Fruit fly (Drosophila melanogaster): ENCODE data around the gene Ogg1.

Gene Ogg1

DNA sequence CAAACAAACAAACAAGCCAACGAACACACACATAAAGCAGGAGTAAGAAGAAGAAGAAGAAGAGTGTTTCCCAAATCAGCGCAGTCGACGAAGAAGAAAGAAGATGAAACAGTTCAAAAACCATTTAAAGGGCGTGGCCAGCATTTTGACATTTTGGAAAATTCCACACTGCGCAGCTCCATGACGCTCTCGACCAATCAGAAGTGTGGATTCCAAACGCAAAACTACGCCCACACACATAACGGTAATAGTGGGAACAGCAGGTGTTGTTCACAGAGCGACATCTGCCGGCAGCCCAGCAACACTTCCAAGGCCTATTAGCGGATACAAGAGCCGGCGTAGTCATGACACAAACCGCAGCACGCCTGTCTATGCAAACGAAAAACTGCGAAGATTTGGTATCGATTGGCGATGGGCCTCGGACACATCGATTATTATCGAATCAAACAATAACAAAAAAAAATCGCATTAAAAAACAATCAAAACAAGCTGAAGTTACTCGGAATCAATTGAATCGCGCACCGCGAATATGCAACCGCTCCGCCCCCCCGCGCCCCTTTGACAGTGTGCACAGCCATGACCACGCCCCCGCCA lies 13.4 kb upstream of the Ogg1 start, which contains the start of gene Rubicon (continued):
- TF ChIP-seq pnt (GFP tag; optimal IDR thresholded peaks at IDR 0.05) (no peak), CG2678 (tag; optimal IDR thresholded peaks at IDR 0.05) (peak; percentile 8), CG17802 (tag; optimal IDR thresholded peaks at IDR 0.05) (peak; percentile 37), Nf-YC (tag; optimal IDR thresholded peaks at IDR 0.05) (peak; percentile 96), CG18476 (GFP tag; optimal IDR thresholded peaks at IDR 0.05) (no peak), Myb (GFP tag; optimal IDR thresholded peaks at IDR 0.05) (peak; percentile 66)

DNA sequence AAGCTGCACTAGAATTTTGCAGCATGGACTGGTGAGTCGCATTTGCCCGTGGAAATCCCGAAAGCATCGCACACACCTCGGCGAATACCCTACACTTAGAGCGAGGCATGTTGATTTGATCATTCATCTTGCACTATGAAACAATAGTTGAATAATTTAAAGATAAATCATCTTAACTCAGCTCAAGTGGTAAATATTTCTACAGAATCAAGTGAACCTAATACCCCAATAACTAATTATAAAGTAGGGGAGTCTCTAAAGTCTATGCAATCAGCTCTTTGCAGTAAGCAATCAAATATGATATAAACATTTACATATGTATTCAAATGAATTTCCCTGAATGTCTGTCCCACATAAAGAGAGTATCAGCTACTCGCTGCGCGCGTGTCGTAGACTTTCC lies 12.7 kb upstream of the Ogg1 start:
- TF ChIP-seq CG7556 (GFP tag; optimal IDR thresholded peaks at IDR 0.05) (no peak), ci (GFP tag; IDR thresholded peaks at IDR 0.05) (peak; percentile 82), CG17361 (GFP tag; IDR thresholded peaks at IDR 0.05) (no peak), mam (GFP tag; optimal IDR thresholded peaks at IDR 0.05) (peak; percentile 78), Sox102F (GFP tag; optimal IDR thresholded peaks at IDR 0.05) (peak; percentile 33), Fer1 (GFP tag; optimal IDR thresholded peaks at IDR 0.05) (no peak), CG42726 (GFP tag; IDR thresholded peaks at IDR 0.05; ENCODE audit: partially characterized antibody) (no peak), Rfx (GFP tag; IDR thresholded peaks at IDR 0.05) (peak; percentile 39; the same call in 1 of the 2 replicates), CG10462 (GFP tag; optimal IDR thresholded peaks at IDR 0.05) (no peak), CG3838 (GFP tag; optimal IDR thresholded peaks at IDR 0.05) (no peak), pita (GFP tag; optimal IDR thresholded peaks at IDR 0.05) (no peak), CG32532 (GFP tag; IDR thresholded peaks at IDR 0.05) (no peak), sc (optimal IDR thresholded peaks at IDR 0.05) (no peak), sc (GFP tag; optimal IDR thresholded peaks at IDR 0.05) (no peak), Aef1 (GFP tag; IDR thresholded peaks at IDR 0.05) (no peak), CG30020 (tag; optimal IDR thresholded peaks at IDR 0.05) (no peak), CG2202 (tag; optimal IDR thresholded peaks at IDR 0.05) (no peak), CG2129 (GFP tag; IDR thresholded peaks at IDR 0.05; ENCODE audit: partially characterized antibody) (no peak), seq (GFP tag; IDR thresholded peaks at IDR 0.05) (no peak), CG17385 (GFP tag; optimal IDR thresholded peaks at IDR 0.05) (no peak), slbo (GFP tag; IDR thresholded peaks at IDR 0.05) (no peak), wek (GFP tag; optimal IDR thresholded peaks at IDR 0.05) (no peak), Rx (GFP tag; IDR thresholded peaks at IDR 0.05) (peak; percentile 34; the same call in 1 of the 2 replicates), Med (GFP tag) (peak; percentile 93), CG6654 (GFP tag; optimal IDR thresholded peaks at IDR 0.05) (no peak), CG2712 (tag; optimal IDR thresholded peaks at IDR 0.05) (no peak), B-H1 (GFP tag; IDR thresholded peaks at IDR 0.05) (no peak), lbe (GFP tag; optimal IDR thresholded peaks at IDR 0.05) (no peak), CG10267 (tag; optimal IDR thresholded peaks at IDR 0.05) (no peak), CG8765 (GFP tag; IDR thresholded peaks at IDR 0.05) (no peak), shn (GFP tag; optimal IDR thresholded peaks at IDR 0.05) (no peak), pzg (GFP tag; optimal IDR thresholded peaks at IDR 0.05) (no peak), CG9215 (GFP tag; IDR thresholded peaks at IDR 0.05) (no peak), ranshi (GFP tag; IDR thresholded peaks at IDR 0.05) (no peak), maf-S (GFP tag; optimal IDR thresholded peaks at IDR 0.05) (no peak), CG1603 (tag; optimal IDR thresholded peaks at IDR 0.05) (peak; percentile 24), CG18599 (GFP tag; optimal IDR thresholded peaks at IDR 0.05) (no peak), hb (GFP tag; IDR thresholded peaks at IDR 0.05; ENCODE audit: partially characterized antibody) (no peak), Blimp-1 (GFP tag; optimal IDR thresholded peaks at IDR 0.05) (no peak), CG2120 (GFP tag; optimal IDR thresholded peaks at IDR 0.05) (no peak), caup (GFP tag; optimal IDR thresholded peaks at IDR 0.05; ENCODE audit: severe bottlenecking) (no peak), hth (optimal IDR thresholded peaks at IDR 0.05) (no peak), ssp (GFP tag; IDR thresholded peaks at IDR 0.05) (no peak), CG17328 (GFP tag; IDR thresholded peaks at IDR 0.05) (0 out of 2 replicates have a peak, but pooled peaks have one; percentile 24)
